Worm (Caenorhabditis elegans) whole organism, L3 larva: ENCODE results near the gene R10D12.13.

Experiments used
- ama-1 ChIP-seq: fragments of 150-350 bp; optimal IDR thresholded peaks from 2 replicates; lab custom pipeline; 2018
- daf-12 ChIP-seq: fragments of 150-350 bp; optimal IDR thresholded peaks from 2 replicates; lab custom pipeline; 2014; ENCODE audit warnings: missing biosample characterization, missing genetic modification reagents, missing genetic modification characterization
- eor-1 ChIP-seq, 2 experiments: fragments of 150-350 bp; optimal IDR thresholded peaks; 2 replicates each; lab custom pipeline; 2014 to 2018; ENCODE audit warnings: missing biosample characterization in 2 of 2, missing genetic modification characterization in 2 of 2
- lin-39 ChIP-seq: fragments of 150-350 bp; optimal IDR thresholded peaks from 2 replicates; lab custom pipeline; 2018; ENCODE audit warnings: missing biosample characterization, missing genetic modification reagents, missing genetic modification characterization
- mdl-1 ChIP-seq: fragments of 150-350 bp; optimal IDR thresholded peaks from 2 replicates; lab custom pipeline; 2014; ENCODE audit warnings: missing biosample characterization, missing genetic modification characterization
- nhr-12 ChIP-seq: fragments of 150-350 bp; optimal IDR thresholded peaks from 2 replicates; lab custom pipeline; 2014; ENCODE audit warnings: missing biosample characterization, missing genetic modification characterization
- nhr-23 ChIP-seq: fragments of 150-350 bp; optimal IDR thresholded peaks from 2 replicates; lab custom pipeline; 2014; ENCODE audit warnings: missing biosample characterization, missing genetic modification reagents, missing genetic modification characterization
- nhr-237 ChIP-seq: fragments of 150-350 bp; optimal IDR thresholded peaks from 2 replicates; lab custom pipeline; 2014; ENCODE audit warnings: missing biosample characterization, missing genetic modification characterization
- nhr-25 ChIP-seq: sonication (generic microtip); optimal IDR thresholded peaks from 2 replicates; lab custom pipeline; 2017; ENCODE audit warnings: missing biosample characterization, missing genetic modification characterization
- skn-1 ChIP-seq: fragments of 150-350 bp; optimal IDR thresholded peaks from 2 replicates; lab custom pipeline; 2014; ENCODE audit warnings: missing biosample characterization, missing genetic modification characterization
- snpc-4 ChIP-seq: fragments of 150-350 bp; optimal IDR thresholded peaks from 2 replicates; lab custom pipeline; 2014; ENCODE audit warnings: missing biosample characterization, missing genetic modification characterization
- zag-1 ChIP-seq: fragments of 150-350 bp; optimal IDR thresholded peaks from 2 replicates; lab custom pipeline; 2014; ENCODE audit warnings: missing biosample characterization, missing genetic modification characterization

- no peak for TF ChIP-seq daf-12 (tag; lab: Kevin White, UChicago)
- no peak for TF ChIP-seq mdl-1 (tag; lab: Kevin White, UChicago)
- no peak for TF ChIP-seq zag-1 (tag; lab: Kevin White, UChicago)
- no peak for TF ChIP-seq nhr-23 (tag; lab: Kevin White, UChicago)
- TF ChIP-seq eor-1 (tag; optimal IDR thresholded peaks at IDR 0.05; lab: Kevin White, UChicago) = no peak
- no peak for TF ChIP-seq nhr-12
- TF ChIP-seq lin-39 (tag; lab: Kevin White, UChicago) = no peak
- no peak for TF ChIP-seq snpc-4
- no peak for TF ChIP-seq nhr-25 (tag; lab: Kevin White, UChicago)
- TF ChIP-seq ama-1 (lab: Kevin White, UChicago) = no peak
- no peak for TF ChIP-seq nhr-237 (tag; lab: Kevin White, UChicago)
- no peak for TF ChIP-seq skn-1
These were observed 8.2 kb upstream of the R10D12.13 start, which contains the start of gene swt-6 for ce11 chrV:13954056-13954455.
